Worm (Caenorhabditis elegans): Measurements from ENCODE around the gene trap-4.

trap-4 gene

DNA sequence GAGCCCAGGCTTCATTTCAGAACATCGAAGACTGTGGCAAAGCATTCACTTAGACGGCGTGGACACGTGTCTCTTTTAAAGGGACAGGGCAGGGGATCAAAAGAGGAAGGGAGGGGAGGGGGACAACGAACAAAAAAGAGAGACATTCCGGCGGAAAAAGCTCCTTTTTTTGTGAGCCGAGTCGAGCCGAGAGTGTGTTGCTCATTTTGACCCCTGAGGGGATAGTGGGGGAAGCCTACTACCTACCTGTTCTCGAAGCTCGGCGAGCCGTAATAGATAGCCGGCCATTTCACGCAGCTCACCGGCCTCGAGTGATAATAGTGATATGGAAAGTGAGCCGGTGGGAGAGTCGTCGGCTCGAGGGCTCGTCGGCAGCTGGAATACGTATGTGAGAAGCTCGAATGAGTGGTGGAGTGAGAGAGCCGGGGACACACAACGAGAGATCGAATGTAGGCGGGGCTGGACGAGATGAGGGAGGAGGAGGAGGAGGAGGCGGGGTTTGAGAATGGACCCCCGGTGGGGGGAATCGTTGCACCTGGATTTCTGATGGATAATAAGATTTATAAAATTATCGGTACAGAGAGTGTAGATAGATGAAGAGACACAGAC, 16.2 kb downstream of the trap-4 start:
- TF ChIP-seq Y55F3AM.14 (GFP tag; optimal IDR thresholded peaks at IDR 0.05) (no peak), F13H6.1 (tag; optimal IDR thresholded peaks at IDR 0.05) (peak; percentile 14)

DNA sequence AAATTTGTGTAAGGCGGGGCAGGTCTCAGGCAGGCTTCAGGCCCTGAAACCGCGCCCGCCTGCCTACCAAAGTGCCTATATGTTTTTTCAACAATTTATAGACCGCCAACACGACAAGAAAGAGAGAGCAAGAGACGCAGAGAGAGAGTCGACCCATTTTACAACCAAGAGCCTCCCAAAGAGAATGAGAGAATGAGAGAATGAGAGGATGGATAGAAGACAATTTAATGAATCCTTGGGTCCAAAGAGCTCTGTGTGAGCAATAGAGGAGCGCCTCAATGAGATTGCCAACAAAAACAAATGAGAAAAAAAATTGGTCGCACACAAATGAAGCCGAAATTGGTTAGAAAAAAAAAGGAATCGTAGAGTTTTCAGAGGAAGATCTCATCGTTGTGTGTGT, 17.4 kb downstream of the trap-4 start:
- peak; percentile 5 for TF ChIP-seq unc-55 (GFP tag; optimal IDR thresholded peaks at IDR 0.05)
- TF ChIP-seq peb-1 (tag; optimal IDR thresholded peaks at IDR 0.05) = no peak
- no peak for TF ChIP-seq egl-27 (tag; optimal IDR thresholded peaks at IDR 0.05)
- TF ChIP-seq ztf-1 (GFP tag; conservative IDR thresholded peaks at IDR 0.05) = no peak
- no peak for TF ChIP-seq F13H6.1 (tag; optimal IDR thresholded peaks at IDR 0.05)
- TF ChIP-seq lsy-2 (tag; optimal IDR thresholded peaks at IDR 0.05) = peak in 1 of 2 experiments; percentile 38
- TF ChIP-seq nhr-12 (tag; optimal IDR thresholded peaks at IDR 0.05) = no peak
- no peak for TF ChIP-seq ZK546.5 (tag; optimal IDR thresholded peaks at IDR 0.05)
- no peak for TF ChIP-seq nhr-237 (tag; optimal IDR thresholded peaks at IDR 0.05)
- peak; percentile 14 for TF ChIP-seq C34F6.9 (tag; optimal IDR thresholded peaks at IDR 0.05)
- peak; percentile 16 for TF ChIP-seq sem-4 (tag; optimal IDR thresholded peaks at IDR 0.05)
- TF ChIP-seq nhr-10 (tag; optimal IDR thresholded peaks at IDR 0.05) = no peak
- peak; percentile 13 for TF ChIP-seq nhr-129 (tag; optimal IDR thresholded peaks at IDR 0.05)
- no peak for TF ChIP-seq gmeb-1 (tag; optimal IDR thresholded peaks at IDR 0.05)
- peak; percentile 19 for TF ChIP-seq crh-2 (tag; optimal IDR thresholded peaks at IDR 0.05)

DNA sequence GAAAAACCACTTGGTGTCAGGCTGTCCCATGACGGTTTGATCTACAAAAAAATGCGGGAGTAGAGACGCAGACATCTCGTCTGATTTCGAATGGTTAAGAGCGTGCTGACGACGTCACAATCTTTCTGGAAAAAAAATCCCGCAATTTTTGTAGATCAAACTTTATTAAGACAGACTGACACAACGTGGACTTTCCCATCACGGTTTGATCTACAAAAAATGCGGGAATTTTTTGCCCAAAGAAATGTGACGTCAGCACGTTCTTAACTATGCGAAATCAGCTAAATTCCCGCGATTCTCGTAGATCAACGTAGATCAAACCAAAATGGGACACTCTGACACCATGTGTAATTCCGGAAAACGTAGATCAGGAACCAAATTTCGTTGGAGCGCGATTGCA, 18.0 kb downstream of the trap-4 start:
- no peak for TF ChIP-seq ZK546.5 (tag; optimal IDR thresholded peaks at IDR 0.05)
- TF ChIP-seq lin-11 (tag; optimal IDR thresholded peaks at IDR 0.05) = no peak
- TF ChIP-seq gmeb-1 (tag; optimal IDR thresholded peaks at IDR 0.05) = no peak
- TF ChIP-seq nhr-77 (tag; optimal IDR thresholded peaks at IDR 0.05) = no peak
- no peak for TF ChIP-seq nhr-21 (tag; optimal IDR thresholded peaks at IDR 0.05)
- TF ChIP-seq snpc-4 (tag; optimal IDR thresholded peaks at IDR 0.05) = no peak
- TF ChIP-seq crh-2 (tag; optimal IDR thresholded peaks at IDR 0.05) = no peak
- TF ChIP-seq ama-1 (optimal IDR thresholded peaks at IDR 0.05) = no peak
- TF ChIP-seq ztf-1 (GFP tag; conservative IDR thresholded peaks at IDR 0.05) = no peak
- no peak for TF ChIP-seq ceh-82 (tag; optimal IDR thresholded peaks at IDR 0.05)
- TF ChIP-seq unc-62 (GFP tag; optimal IDR thresholded peaks at IDR 0.05) = no peak
- TF ChIP-seq sma-3 (GFP tag; optimal IDR thresholded peaks at IDR 0.05) = no peak
- TF ChIP-seq aly-2 (tag; optimal IDR thresholded peaks at IDR 0.05) = no peak
- TF ChIP-seq dmd-4 (tag; optimal IDR thresholded peaks at IDR 0.05) = no peak
- no peak for TF ChIP-seq nhr-25 (tag; optimal IDR thresholded peaks at IDR 0.05)
- TF ChIP-seq zag-1 (tag; optimal IDR thresholded peaks at IDR 0.05) = no peak
- TF ChIP-seq ztf-11 (tag; optimal IDR thresholded peaks at IDR 0.05) = no peak
- TF ChIP-seq nhr-237 (tag; optimal IDR thresholded peaks at IDR 0.05) = no peak
- no peak for TF ChIP-seq egl-27 (tag; optimal IDR thresholded peaks at IDR 0.05)
- no peak for TF ChIP-seq nhr-23 (tag; optimal IDR thresholded peaks at IDR 0.05)

DNA sequence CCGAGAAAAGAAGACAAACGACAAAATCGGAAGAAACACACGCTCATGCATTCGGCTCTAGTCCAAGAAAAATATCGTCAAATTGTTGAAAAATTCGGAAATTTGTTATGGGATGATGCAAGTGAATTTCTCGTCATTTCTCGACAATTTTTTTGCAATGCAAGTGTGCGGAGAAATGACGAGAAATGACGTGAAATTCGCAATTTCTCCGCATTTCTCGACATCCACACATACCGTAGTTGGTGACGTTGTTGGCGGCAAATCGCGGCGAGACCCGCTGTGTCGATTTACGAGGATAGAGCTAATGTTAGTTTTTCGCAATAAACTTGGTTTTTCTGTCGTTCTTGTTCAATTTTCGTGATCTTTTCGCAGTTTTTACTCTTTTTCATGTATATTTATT, 18.7 kb downstream of the trap-4 start:
- peak in 1 of 2 experiments; percentile 18 for TF ChIP-seq lsy-2 (tag; optimal IDR thresholded peaks at IDR 0.05)

DNA sequence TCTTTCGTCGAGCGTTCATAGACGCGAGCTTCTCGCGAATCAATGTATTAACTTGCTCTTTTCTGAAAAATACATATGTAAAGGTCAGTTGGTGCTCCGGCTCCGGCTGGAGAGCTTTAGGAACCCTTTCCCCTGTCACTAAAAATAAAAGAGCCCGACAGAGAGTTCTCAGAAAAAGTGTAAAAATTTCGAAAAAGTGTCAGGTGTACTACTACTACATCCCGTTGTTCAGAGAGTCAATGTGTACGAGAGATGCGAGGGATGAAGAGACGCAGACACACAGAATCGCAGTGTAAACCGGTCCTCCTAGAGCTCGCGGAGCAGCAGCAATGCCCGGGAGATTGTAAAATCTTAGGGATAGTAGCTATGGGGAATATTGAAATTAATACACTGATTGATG, 22.1 kb downstream of the trap-4 start:
- peak; percentile 28 for TF ChIP-seq nhr-129 (tag; optimal IDR thresholded peaks at IDR 0.05)
- peak; percentile 47 for TF ChIP-seq C34F6.9 (tag; optimal IDR thresholded peaks at IDR 0.05)
- TF ChIP-seq unc-62 (GFP tag; optimal IDR thresholded peaks at IDR 0.05) = no peak
- no peak for TF ChIP-seq ztf-11 (tag; optimal IDR thresholded peaks at IDR 0.05)
- peak; percentile 51 for TF ChIP-seq sma-9 (GFP tag; optimal IDR thresholded peaks at IDR 0.05)
- TF ChIP-seq sma-9 (tag; optimal IDR thresholded peaks at IDR 0.05) = no peak
- TF ChIP-seq nhr-11 (tag; optimal IDR thresholded peaks at IDR 0.05) = no peak
- no peak for TF ChIP-seq sma-3 (GFP tag; optimal IDR thresholded peaks at IDR 0.05)
- no peak for TF ChIP-seq blmp-1 (tag; optimal IDR thresholded peaks at IDR 0.05; ENCODE audit: insufficient read depth)
- peak; percentile 79 for TF ChIP-seq F13H6.1 (tag; optimal IDR thresholded peaks at IDR 0.05)
- peak; percentile 1 to 44 for TF ChIP-seq lsy-2 (tag; optimal IDR thresholded peaks at IDR 0.05)
- TF ChIP-seq nhr-12 (tag; optimal IDR thresholded peaks at IDR 0.05) = no peak

Data from whole organism, L2 larva.